Worm (Caenorhabditis elegans): Measurements from ENCODE around the gene T25D1.3.

DNA sequence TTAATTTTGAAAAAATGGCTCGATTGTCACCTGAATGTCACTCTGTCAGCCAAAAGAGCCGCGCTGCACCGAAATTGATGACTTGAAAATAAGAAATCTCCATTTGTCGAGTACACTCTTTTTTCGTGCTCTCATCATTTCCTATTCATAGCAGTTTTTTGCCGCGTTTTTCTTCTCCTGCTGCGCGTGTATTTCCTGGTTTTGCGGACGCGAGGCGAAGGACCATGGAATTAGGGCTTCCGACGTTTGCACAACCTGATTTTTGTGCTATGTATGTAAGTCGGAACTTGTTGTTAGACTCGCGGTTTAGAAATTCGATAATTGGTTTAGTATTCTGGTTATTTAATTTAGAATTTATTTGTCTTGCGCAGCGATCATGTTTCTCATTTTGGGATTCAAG, 25.2 kb upstream of the T25D1.3 start:
- TF ChIP-seq ceh-82 (tag; optimal IDR thresholded peaks at IDR 0.05) (no peak), fkh-10 (GFP tag; optimal IDR thresholded peaks at IDR 0.05) (peak; percentile 51), unc-62 (GFP tag; optimal IDR thresholded peaks at IDR 0.05) (no peak), hlh-4 (tag; optimal IDR thresholded peaks at IDR 0.05) (no peak), ama-1 (optimal IDR thresholded peaks at IDR 0.05) (no peak), nhr-20 (tag; optimal IDR thresholded peaks at IDR 0.05) (no peak), nhr-11 (tag; optimal IDR thresholded peaks at IDR 0.05) (no peak), mab-9 (GFP tag; IDR thresholded peaks at IDR 0.05) (no peak), C16A3.4 (tag; optimal IDR thresholded peaks at IDR 0.05) (no peak), egl-27 (tag; optimal IDR thresholded peaks at IDR 0.05) (no peak), ztf-11 (tag; optimal IDR thresholded peaks at IDR 0.05) (no peak)
